Fruit fly (Drosophila melanogaster): ENCODE data around the gene CG13065.

The CG13065 gene

dm6 chr3L:16228659-16229205, 48.5 kb upstream of the CG13065 start, which contains the start of gene Tmx3 (continued):
- TF ChIP-seq CG30431 (GFP tag; optimal IDR thresholded peaks at IDR 0.05) (peak; percentile 66), Dip2 (GFP tag; IDR thresholded peaks at IDR 0.05) (no peak), Atf6 (GFP tag; IDR thresholded peaks at IDR 0.05) (peak; percentile 89), Nf-YB (GFP tag; optimal IDR thresholded peaks at IDR 0.05) (no peak), CG12219 (GFP tag; optimal IDR thresholded peaks at IDR 0.05) (no peak), CrebB (tag; optimal IDR thresholded peaks at IDR 0.05) (peak; percentile 61), btn (GFP tag; optimal IDR thresholded peaks at IDR 0.05) (no peak), Hr39 (optimal IDR thresholded peaks at IDR 0.05) (no peak), CG4854 (GFP tag; optimal IDR thresholded peaks at IDR 0.05) (peak; percentile 50), da (GFP tag; optimal IDR thresholded peaks at IDR 0.05) (no peak), CG8281 (tag; optimal IDR thresholded peaks at IDR 0.05) (peak; percentile 50), kay (GFP tag; optimal IDR thresholded peaks at IDR 0.05) (peak; percentile 76), Meics (GFP tag; optimal IDR thresholded peaks at IDR 0.05) (peak; percentile 88), CG34422 (GFP tag; IDR thresholded peaks at IDR 0.05) (peak; percentile 96), Usf (GFP tag; optimal IDR thresholded peaks at IDR 0.05) (peak; percentile 81), gem (tag; optimal IDR thresholded peaks at IDR 0.05) (peak; percentile 96), en (GFP tag; optimal IDR thresholded peaks at IDR 0.05) (no peak), Hr51 (GFP tag; optimal IDR thresholded peaks at IDR 0.05) (peak; percentile 74 to 89), Sox102F (GFP tag; optimal IDR thresholded peaks at IDR 0.05) (peak; percentile 92), D (optimal IDR thresholded peaks at IDR 0.05) (no peak), D (GFP tag; optimal IDR thresholded peaks at IDR 0.05) (peak; percentile 68), Myb (GFP tag; optimal IDR thresholded peaks at IDR 0.05) (peak; percentile 20), pita (GFP tag; optimal IDR thresholded peaks at IDR 0.05) (no peak), ftz-f1 (GFP tag; optimal IDR thresholded peaks at IDR 0.05) (no peak), NC2α (GFP tag; optimal IDR thresholded peaks at IDR 0.05) (no peak), jumu (GFP tag; optimal IDR thresholded peaks at IDR 0.05) (peak; percentile 23), zen (tag; optimal IDR thresholded peaks at IDR 0.05) (peak; percentile 89), Bdp1 (GFP tag; optimal IDR thresholded peaks at IDR 0.05) (no peak), CG15696 (tag; optimal IDR thresholded peaks at IDR 0.05) (peak; percentile 89), Dref (GFP tag; IDR thresholded peaks at IDR 0.05) (no peak), HmgD (GFP tag; optimal IDR thresholded peaks at IDR 0.05) (no peak), CG10366 (GFP tag; IDR thresholded peaks at IDR 0.05) (peak; percentile 91), E2f1 (GFP tag; IDR thresholded peaks at IDR 0.05) (peak; percentile 92), CG7839 (tag; optimal IDR thresholded peaks at IDR 0.05) (peak; percentile 92), Atf3 (GFP tag; optimal IDR thresholded peaks at IDR 0.05) (peak; percentile 38), cg (GFP tag; optimal IDR thresholded peaks at IDR 0.05) (no peak), Scr (GFP tag; IDR thresholded peaks at IDR 0.05; ENCODE audit: partially characterized antibody) (no peak), Ets97D (GFP tag; optimal IDR thresholded peaks at IDR 0.05) (peak; percentile 62), CG13287 (GFP tag; IDR thresholded peaks at IDR 0.05; ENCODE audit: partially characterized antibody) (peak; percentile 17; the same call in 1 of the 2 replicates), CG5245 (GFP tag; optimal IDR thresholded peaks at IDR 0.05) (peak; percentile 57), ash1 (GFP tag; optimal IDR thresholded peaks at IDR 0.05) (no peak), NC2β (GFP tag; optimal IDR thresholded peaks at IDR 0.05) (peak; percentile 18), CG7556 (GFP tag; optimal IDR thresholded peaks at IDR 0.05) (peak; percentile 86), dpn (GFP tag; optimal IDR thresholded peaks at IDR 0.05) (peak; percentile 66 to 90), Oli (tag; optimal IDR thresholded peaks at IDR 0.05) (peak; percentile 81), Tbp (GFP tag; optimal IDR thresholded peaks at IDR 0.05) (no peak), CG4424 (GFP tag; optimal IDR thresholded peaks at IDR 0.05) (peak; percentile 87), D19A (tag; optimal IDR thresholded peaks at IDR 0.05) (peak; percentile 89), CG9437 (GFP tag; optimal IDR thresholded peaks at IDR 0.05) (peak; percentile 74), Jarid2 (GFP tag; optimal IDR thresholded peaks at IDR 0.05) (no peak)
